Fruit fly (Drosophila melanogaster) whole organism, embryonic: ENCODE measurements around the gene CG14650.

Experiments used
- Antp ChIP-seq: fragments of 200-800 bp; sonication (Bioruptor generic); optimal IDR thresholded peaks from 3 replicates; lab custom pipeline; 2016; ENCODE audit warnings: missing biosample characterization, missing genetic modification characterization
- CG13894 ChIP-seq: fragments of 200-800 bp; sonication (Bioruptor generic); optimal IDR thresholded peaks from 3 replicates; lab custom pipeline; 2018; ENCODE audit warnings: missing biosample characterization, mild to moderate bottlenecking, missing genetic modification characterization, moderate library complexity
- CG15011 ChIP-seq: fragments of 200-800 bp; sonication (Bioruptor generic); optimal IDR thresholded peaks from 3 replicates; lab custom pipeline; 2018; ENCODE audit warnings: missing biosample characterization, mild to moderate bottlenecking, missing genetic modification characterization
- CG15269 ChIP-seq: fragments of 200-800 bp; sonication (Bioruptor generic); optimal IDR thresholded peaks from 2 replicates; lab custom pipeline; 2018; ENCODE audit warnings: missing biosample characterization, mild to moderate bottlenecking, missing genetic modification characterization, moderate library complexity
- CG1602 ChIP-seq: fragments of 200-800 bp; sonication (Bioruptor generic); optimal IDR thresholded peaks from 3 replicates; lab custom pipeline; 2016; ENCODE audit warnings: missing biosample characterization, missing genetic modification characterization
- CG1603 ChIP-seq: fragments of 200-800 bp; sonication (Bioruptor generic); optimal IDR thresholded peaks from 2 replicates; lab custom pipeline; 2019; ENCODE audit warnings: missing biosample characterization, mild to moderate bottlenecking, missing genetic modification characterization, moderate library complexity
- CG17829 ChIP-seq: fragments of 200-800 bp; optimal IDR thresholded peaks from 2 replicates; lab custom pipeline; 2019; ENCODE audit warnings: missing biosample characterization, mild to moderate bottlenecking, missing genetic modification characterization, moderate library complexity
- CG2199 ChIP-seq: fragments of 200-800 bp; sonication (Bioruptor generic); IDR thresholded peaks from 3 replicates; pipeline ENCODE4 v1.3.6; 2022; ENCODE audit warnings: missing biosample characterization, missing genetic modification characterization
- CG32532 ChIP-seq: fragments of 200-800 bp; sonication (Bioruptor generic); IDR thresholded peaks from 2 replicates; pipeline ENCODE4 v1.3.6; 2022; ENCODE audit warnings: missing biosample characterization, missing genetic modification characterization
- CG32767 ChIP-seq: fragments of 200-800 bp; sonication (Bioruptor generic); IDR thresholded peaks from 2 replicates; pipeline ENCODE4 v1.3.6; 2022; ENCODE audit warnings: missing biosample characterization, missing genetic modification characterization
- CG33557 ChIP-seq: fragments of 200-800 bp; sonication (Bioruptor generic); optimal IDR thresholded peaks from 2 replicates; lab custom pipeline; 2019; ENCODE audit warnings: missing biosample characterization, mild to moderate bottlenecking, missing genetic modification characterization, moderate library complexity
- CG42726 ChIP-seq: fragments of 200-800 bp; sonication (Bioruptor generic); IDR thresholded peaks from 2 replicates; pipeline ENCODE4 v1.3.6; 2022; ENCODE audit warnings: missing biosample characterization, missing genetic modification characterization; ENCODE audit not compliant: partially characterized antibody
- CG4282 ChIP-seq: fragments of 200-800 bp; sonication (Bioruptor generic); optimal IDR thresholded peaks from 2 replicates; lab custom pipeline; 2016; ENCODE audit warnings: missing biosample characterization, missing genetic modification characterization
- CG4328 ChIP-seq: fragments of 200-800 bp; sonication (Bioruptor generic); optimal IDR thresholded peaks from 3 replicates; lab custom pipeline; 2017; ENCODE audit warnings: missing biosample characterization, missing genetic modification reagents, missing genetic modification characterization
- CG4360 ChIP-seq: fragments of 200-800 bp; sonication (Bioruptor generic); IDR thresholded peaks from 2 replicates; pipeline ENCODE4 v1.3.6; 2022; ENCODE audit warnings: missing biosample characterization, missing genetic modification characterization
- CG6654 ChIP-seq: fragments of 200-800 bp; sonication (Bioruptor generic); optimal IDR thresholded peaks from 2 replicates; lab custom pipeline; 2017; ENCODE audit warnings: missing biosample characterization, mild to moderate bottlenecking, missing genetic modification characterization
- D ChIP-seq, 2 experiments: fragments of 200-800 bp in 1 of 2; fragments of >200 bp in 1 of 2; sonication (Bioruptor generic) in 1 of 2; optimal IDR thresholded peaks; 2 replicates in 1 of 2; 3 replicates in 1 of 2; lab custom pipeline; 2017; ENCODE audit warnings: mild to moderate bottlenecking in 1 of 2, missing biosample characterization in 1 of 2, missing genetic modification characterization in 1 of 2, missing genetic modification reagents in 1 of 2
- D19B ChIP-seq: fragments of 200-800 bp; sonication (Bioruptor generic); optimal IDR thresholded peaks from 2 replicates; lab custom pipeline; 2017; ENCODE audit warnings: missing biosample characterization, mild to moderate bottlenecking, missing genetic modification characterization
- Deaf1 ChIP-seq: fragments of 200-800 bp; optimal IDR thresholded peaks from 3 replicates; lab custom pipeline; 2019; ENCODE audit warnings: missing biosample characterization, mild to moderate bottlenecking, missing genetic modification characterization, moderate library complexity
- Doc2 ChIP-seq: fragments of 200-800 bp; sonication (Bioruptor generic); IDR thresholded peaks from 2 replicates; pipeline ENCODE4 v1.3.6; 2022; ENCODE audit warnings: missing biosample characterization, missing genetic modification characterization
- Fer2 ChIP-seq: fragments of 200-800 bp; sonication (Bioruptor generic); optimal IDR thresholded peaks from 2 replicates; lab custom pipeline; 2018; ENCODE audit warnings: missing biosample characterization, mild to moderate bottlenecking, missing genetic modification characterization, moderate library complexity
- H15 ChIP-seq: fragments of 200-800 bp; sonication (Bioruptor generic); IDR thresholded peaks from 3 replicates; pipeline ENCODE4 v1.3.6; 2022; ENCODE audit warnings: missing biosample characterization, missing genetic modification characterization
- HLH4C ChIP-seq: fragments of 200-800 bp; sonication (Bioruptor generic); IDR thresholded peaks from 3 replicates; pipeline ENCODE4 v1.3.6; 2022; ENCODE audit warnings: missing biosample characterization, missing genetic modification characterization; ENCODE audit not compliant: partially characterized antibody
- Myb ChIP-seq: fragments of 200-800 bp; sonication (Bioruptor generic); optimal IDR thresholded peaks from 2 replicates; lab custom pipeline; 2016; ENCODE audit warnings: missing biosample characterization, missing genetic modification characterization
- Side ChIP-seq: fragments of 200-800 bp; sonication (Bioruptor generic); optimal IDR thresholded peaks from 2 replicates; lab custom pipeline; 2016; ENCODE audit warnings: missing biosample characterization, missing genetic modification characterization
- Stat92E ChIP-seq, 3 experiments: fragments of >200 bp in 2 of 3; fragments of 200-800 bp in 1 of 3; sonication (Bioruptor generic) in 1 of 3; optimal IDR thresholded peaks; 2 replicates each; lab custom pipeline; 2017 to 2019; ENCODE audit warnings: missing biosample characterization in 3 of 3, missing genetic modification characterization in 3 of 3, mild to moderate bottlenecking in 1 of 3, moderate library complexity in 1 of 3
- ab ChIP-seq: fragments of 200-800 bp; sonication (Bioruptor generic); optimal IDR thresholded peaks from 2 replicates; lab custom pipeline; 2016; ENCODE audit warnings: missing biosample characterization, missing genetic modification characterization
- amos ChIP-seq: fragments of 200-800 bp; sonication (Bioruptor generic); IDR thresholded peaks from 2 replicates; pipeline ENCODE4 v1.3.6; 2022; ENCODE audit warnings: missing biosample characterization, missing genetic modification characterization; ENCODE audit not compliant: partially characterized antibody
- az2 ChIP-seq: fragments of 200-800 bp; sonication (Bioruptor generic); optimal IDR thresholded peaks from 3 replicates; lab custom pipeline; 2016; ENCODE audit warnings: missing biosample characterization, missing genetic modification characterization
- bab2 ChIP-seq: fragments of 200-800 bp; sonication (Bioruptor generic); optimal IDR thresholded peaks from 2 replicates; lab custom pipeline; 2016; ENCODE audit warnings: missing biosample characterization, missing genetic modification characterization
- da ChIP-seq: fragments of 200-800 bp; sonication (Bioruptor generic); optimal IDR thresholded peaks from 2 replicates; lab custom pipeline; 2016; ENCODE audit warnings: missing biosample characterization, missing genetic modification characterization
- dati ChIP-seq: fragments of 200-800 bp; sonication (Bioruptor generic); IDR thresholded peaks from 2 replicates; pipeline ENCODE4 v1.3.6; 2022; ENCODE audit warnings: missing biosample characterization, missing genetic modification characterization
- exex ChIP-seq: fragments of 200-800 bp; sonication (Bioruptor generic); optimal IDR thresholded peaks from 4 replicates; lab custom pipeline; 2018; ENCODE audit warnings: missing biosample characterization, mild to moderate bottlenecking, missing genetic modification characterization, moderate library complexity
- fd102C ChIP-seq: fragments of 200-800 bp; sonication (Bioruptor generic); optimal IDR thresholded peaks from 2 replicates; lab custom pipeline; 2018; ENCODE audit warnings: missing biosample characterization, mild to moderate bottlenecking, missing genetic modification characterization, moderate library complexity
- fd96Cb ChIP-seq: fragments of 200-800 bp; sonication (Bioruptor generic); optimal IDR thresholded peaks from 2 replicates; lab custom pipeline; 2018; ENCODE audit warnings: missing biosample characterization, mild to moderate bottlenecking, missing genetic modification characterization, moderate library complexity
- gcm ChIP-seq: fragments of 200-800 bp; sonication (Bioruptor generic); optimal IDR thresholded peaks from 2 replicates; lab custom pipeline; 2019; ENCODE audit warnings: missing biosample characterization, mild to moderate bottlenecking, missing genetic modification characterization, moderate library complexity
- gem ChIP-seq: fragments of 200-800 bp; sonication (Bioruptor generic); optimal IDR thresholded peaks from 2 replicates; lab custom pipeline; 2019; ENCODE audit warnings: missing biosample characterization, mild to moderate bottlenecking, missing genetic modification characterization, moderate library complexity
- gfzf ChIP-seq: fragments of 200-800 bp; sonication (Bioruptor generic); optimal IDR thresholded peaks from 2 replicates; lab custom pipeline; 2016; ENCODE audit warnings: missing biosample characterization, mild to moderate bottlenecking, missing genetic modification characterization, moderate library complexity
- mld ChIP-seq: fragments of 200-800 bp; sonication (Bioruptor generic); IDR thresholded peaks from 3 replicates; pipeline ENCODE4 v1.3.6; 2022; ENCODE audit warnings: missing biosample characterization, missing genetic modification characterization; ENCODE audit not compliant: partially characterized antibody
- oc ChIP-seq: fragments of 200-800 bp; sonication (Bioruptor generic); optimal IDR thresholded peaks from 2 replicates; lab custom pipeline; 2018; ENCODE audit warnings: missing biosample characterization, mild to moderate bottlenecking, missing genetic modification characterization, moderate library complexity
- pan ChIP-seq, 4 experiments: fragments of >200 bp in 3 of 4; fragments of 200-800 bp in 1 of 4; sonication (Bioruptor generic) in 1 of 4; optimal IDR thresholded peaks in 3 of 4; IDR thresholded peaks in 1 of 4; 2 replicates each; pipeline versions ENCODE4 v1.3.6 to Lab custom; 2017 to 2022; ENCODE audit warnings: missing biosample characterization in 2 of 4, missing genetic modification characterization in 2 of 4, mixed read lengths in 1 of 4
- psq ChIP-seq: fragments of 200-800 bp; sonication (Bioruptor generic); optimal IDR thresholded peaks from 2 replicates; lab custom pipeline; 2017; ENCODE audit warnings: missing biosample characterization, missing genetic modification characterization
- ro ChIP-seq: fragments of 200-800 bp; sonication (Bioruptor generic); IDR thresholded peaks from 2 replicates; pipeline ENCODE4 v1.3.6; 2022; ENCODE audit warnings: missing biosample characterization, missing genetic modification characterization
- seq ChIP-seq: fragments of 200-800 bp; sonication (Bioruptor generic); IDR thresholded peaks from 2 replicates; pipeline ENCODE4 v1.3.6; 2022; ENCODE audit warnings: missing biosample characterization, missing genetic modification characterization
- so ChIP-seq: fragments of 200-800 bp; sonication (Bioruptor generic); IDR thresholded peaks from 3 replicates; pipeline ENCODE4 v1.3.6; 2022; ENCODE audit warnings: missing biosample characterization, missing genetic modification characterization
- stwl ChIP-seq: fragments of 200-800 bp; sonication (Bioruptor generic); optimal IDR thresholded peaks from 3 replicates; lab custom pipeline; 2018; ENCODE audit warnings: missing biosample characterization, mild to moderate bottlenecking, missing genetic modification characterization, moderate library complexity
- sug ChIP-seq: fragments of 200-800 bp; optimal IDR thresholded peaks from 2 replicates; lab custom pipeline; 2019; ENCODE audit warnings: missing biosample characterization, mild to moderate bottlenecking, missing genetic modification characterization, moderate library complexity
- wor ChIP-seq: fragments of 200-800 bp; sonication (Bioruptor generic); IDR thresholded peaks from 2 replicates; pipeline ENCODE4 v1.3.6; 2022; ENCODE audit warnings: missing biosample characterization, missing genetic modification characterization
- zf30C ChIP-seq: fragments of 200-800 bp; sonication (Bioruptor generic); optimal IDR thresholded peaks from 3 replicates; lab custom pipeline; 2018; ENCODE audit warnings: missing biosample characterization, mild to moderate bottlenecking, missing genetic modification characterization

CG14650 gene

dm6 chr3R:4397403-4398079, 39.6 kb upstream of the CG14650 start, which contains the start of gene CG9855 (continued):
- TF ChIP-seq CG1602 (GFP tag; lab: Kevin White, UChicago) (no peak), fd102C (no peak), CG15011 (GFP tag; lab: Kevin White, UChicago) (no peak), CG42726 (GFP tag; lab: Robert Waterston, UW) (peak; percentile 24; the same call in 1 of the 2 replicates), stwl (tag; lab: Kevin White, UChicago) (peak; percentile 81), CG17829 (tag; lab: Kevin White, UChicago) (peak; percentile 50), CG6654 (GFP tag; lab: Kevin White, UChicago) (no peak), wor (GFP tag; lab: Robert Waterston, UW) (no peak), Fer2 (tag; lab: Kevin White, UChicago) (no peak), exex (tag; lab: Kevin White, UChicago) (no peak), CG32532 (GFP tag; lab: Robert Waterston, UW) (no peak), pan (optimal IDR thresholded peaks at IDR 0.05; lab: Kevin White, UChicago) (no peak), pan (GFP tag; optimal IDR thresholded peaks at IDR 0.05 in 1 of 2, IDR thresholded peaks at IDR 0.05 in 1 of 2) (no peak), CG32767 (GFP tag; lab: Robert Waterston, UW) (no peak), bab2 (GFP tag; lab: Kevin White, UChicago) (no peak), gfzf (GFP tag; lab: Kevin White, UChicago) (peak; percentile 94), CG13894 (peak; percentile 33), psq (GFP tag; lab: Kevin White, UChicago) (no peak), CG4360 (no peak), CG1603 (tag; lab: Kevin White, UChicago) (peak; percentile 63), oc (no peak), dati (GFP tag; lab: Robert Waterston, UW) (no peak), Stat92E (GFP tag; optimal IDR thresholded peaks at IDR 0.05; lab: Kevin White, UChicago) (no peak), da (GFP tag; lab: Kevin White, UChicago) (no peak), sug (tag; lab: Kevin White, UChicago) (peak; percentile 15), Antp (GFP tag; lab: Kevin White, UChicago) (no peak), seq (no peak), mld (GFP tag; lab: Robert Waterston, UW) (no peak), D19B (GFP tag; lab: Kevin White, UChicago) (no peak), ab (GFP tag; lab: Kevin White, UChicago) (no peak), amos (no peak), CG2199 (no peak), CG33557 (GFP tag; lab: Kevin White, UChicago) (no peak), D (optimal IDR thresholded peaks at IDR 0.05; lab: Kevin White, UChicago) (no peak), D (GFP tag; optimal IDR thresholded peaks at IDR 0.05; lab: Kevin White, UChicago) (no peak), CG15269 (no peak), gem (tag; lab: Kevin White, UChicago) (no peak), fd96Cb (tag; lab: Kevin White, UChicago) (no peak), gcm (GFP tag; lab: Kevin White, UChicago) (no peak), HLH4C (no peak), Myb (no peak), H15 (no peak), az2 (GFP tag; lab: Kevin White, UChicago) (no peak), Deaf1 (tag; lab: Kevin White, UChicago) (no peak), Side (GFP tag; lab: Kevin White, UChicago) (no peak), Doc2 (GFP tag; lab: Robert Waterston, UW) (no peak), ro (no peak), CG4282 (GFP tag; lab: Kevin White, UChicago) (no peak), zf30C (GFP tag; lab: Kevin White, UChicago) (no peak), CG4328 (GFP tag; lab: Kevin White, UChicago) (no peak), so (GFP tag; lab: Robert Waterston, UW) (no peak)
